Worm (Caenorhabditis elegans) whole organism, late embryonic: ENCODE data around the gene oac-5.

Experiments
- K02D7.2 ChIP-seq: sonication (generic microtip); optimal IDR thresholded peaks from 2 replicates; lab custom pipeline; 2017; ENCODE audit warnings: mild to moderate bottlenecking, missing genetic modification characterization, missing compliant biosample characterization
- ama-1 ChIP-seq: fragments of 150-350 bp; optimal IDR thresholded peaks from 2 replicates; lab custom pipeline; 2014
- ceh-48 ChIP-seq: sonication (generic microtip); optimal IDR thresholded peaks from 2 replicates; lab custom pipeline; 2016; ENCODE audit warnings: missing genetic modification characterization, inconsistent platforms, missing compliant biosample characterization
- dve-1 ChIP-seq: sonication (generic microtip); optimal IDR thresholded peaks from 2 replicates; lab custom pipeline; 2017; ENCODE audit warnings: antibody characterized with exemption, mild to moderate bottlenecking, missing genetic modification characterization, missing compliant biosample characterization

DNA sequence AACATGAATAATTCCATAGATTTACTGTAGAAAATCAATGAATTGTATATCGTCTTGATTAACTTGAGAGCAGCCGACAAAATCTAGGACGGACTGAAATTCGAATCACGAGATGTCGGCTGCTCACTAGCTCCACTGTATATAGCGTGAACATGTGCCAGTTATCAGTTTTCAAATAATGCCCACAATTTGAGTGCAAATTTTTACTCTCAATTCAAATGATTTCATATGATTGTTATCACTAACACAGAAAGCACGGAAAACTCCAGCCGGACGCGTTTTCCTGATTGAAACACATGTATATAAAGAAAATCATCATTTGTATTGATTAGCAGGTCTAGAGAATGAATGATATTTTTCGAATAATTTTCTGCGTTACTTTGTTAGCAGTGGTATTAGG, at the start of gene oac-5:
- TF ChIP-seq K02D7.2 (tag; lab: Kevin White, UChicago) (no peak), ceh-48 (tag; lab: Kevin White, UChicago) (no peak), ama-1 (lab: Kevin White, UChicago) (no peak), dve-1 (no peak)
